Worm (Caenorhabditis elegans) whole organism, L1 larva: ENCODE results near the gene F44E2.3.

Experiments
- ama-1 ChIP-seq: fragments of 150-350 bp; optimal IDR thresholded peaks from 2 replicates; lab custom pipeline; 2014
- ceh-82 ChIP-seq, 3 experiments: fragments of 150-350 bp in 1 of 3; sonication (generic microtip) in 2 of 3; optimal IDR thresholded peaks; 2 replicates each; lab custom pipeline; 2014 to 2017; ENCODE audit warnings: missing biosample characterization in 3 of 3, missing genetic modification characterization in 3 of 3
- ces-1 ChIP-seq: fragments of 150-350 bp; optimal IDR thresholded peaks from 2 replicates; lab custom pipeline; 2014; ENCODE audit warnings: missing biosample characterization, missing genetic modification reagents, missing genetic modification characterization
- egl-27 ChIP-seq, 2 experiments: fragments of 150-350 bp in 1 of 2; sonication (generic microtip); optimal IDR thresholded peaks; 3 replicates each; lab custom pipeline; 2017 to 2018; ENCODE audit warnings: missing biosample characterization in 2 of 2, missing genetic modification characterization in 2 of 2, missing genetic modification reagents in 2 of 2
- lin-35 ChIP-seq, 2 experiments: fragments of 150-350 bp; optimal IDR thresholded peaks; 2 replicates each; lab custom pipeline; 2014; ENCODE audit warnings: missing biosample characterization in 2 of 2, missing genetic modification characterization in 2 of 2, missing genetic modification reagents in 2 of 2
- mdl-1 ChIP-seq, 2 experiments: fragments of 150-350 bp; optimal IDR thresholded peaks; 2 replicates each; lab custom pipeline; 2014 to 2017; ENCODE audit warnings: missing biosample characterization in 2 of 2, missing genetic modification characterization in 2 of 2, inconsistent platforms in 1 of 2
- nhr-237 ChIP-seq: fragments of 150-350 bp; optimal IDR thresholded peaks from 2 replicates; lab custom pipeline; 2014; ENCODE audit warnings: missing biosample characterization, missing genetic modification characterization
- nhr-84 ChIP-seq: sonication (generic microtip); optimal IDR thresholded peaks from 2 replicates; lab custom pipeline; 2017; ENCODE audit warnings: missing biosample characterization, missing genetic modification characterization
- sox-4 ChIP-seq: sonication (generic microtip); optimal IDR thresholded peaks from 2 replicates; lab custom pipeline; 2016; ENCODE audit warnings: missing genetic modification characterization, missing compliant biosample characterization
- ztf-11 ChIP-seq, 2 experiments: sonication (generic microtip); optimal IDR thresholded peaks; 2 replicates each; lab custom pipeline; 2016 to 2017; ENCODE audit warnings: missing genetic modification characterization in 2 of 2, missing biosample characterization in 1 of 2, missing compliant biosample characterization in 1 of 2

- TF ChIP-seq lin-35 (GFP tag; optimal IDR thresholded peaks at IDR 0.05; lab: Kevin White, UChicago), result no peak
- TF ChIP-seq nhr-84 (tag; lab: Kevin White, UChicago), result no peak
- no peak for TF ChIP-seq ces-1
- no peak for TF ChIP-seq ceh-82 (tag; optimal IDR thresholded peaks at IDR 0.05; lab: Kevin White, UChicago)
- TF ChIP-seq ztf-11 (tag; optimal IDR thresholded peaks at IDR 0.05; lab: Kevin White, UChicago), result no peak
- TF ChIP-seq mdl-1 (tag; optimal IDR thresholded peaks at IDR 0.05; lab: Kevin White, UChicago), result no peak
- no peak for TF ChIP-seq nhr-237 (tag; lab: Kevin White, UChicago)
- TF ChIP-seq egl-27 (tag; optimal IDR thresholded peaks at IDR 0.05; lab: Kevin White, UChicago), result no peak
- no peak for TF ChIP-seq ama-1 (lab: Kevin White, UChicago)
- no peak for TF ChIP-seq sox-4
Observed at ce11 chrIII:8811111-8811510, 18.0 kb downstream of the F44E2.3 start.
